Fruit fly (Drosophila melanogaster) whole organism, prepupa: Measurements from ENCODE around the gene Qsox2.

Source experiments
- Sox102F ChIP-seq: fragments of 200-800 bp; sonication (Bioruptor generic); optimal IDR thresholded peaks from 2 replicates; lab custom pipeline; 2016; ENCODE audit warnings: missing biosample characterization, mild to moderate bottlenecking, missing genetic modification characterization
- spab ChIP-seq: fragments of 200-800 bp; sonication (Bioruptor generic); optimal IDR thresholded peaks from 2 replicates; lab custom pipeline; 2017; ENCODE audit warnings: missing biosample characterization, mild to moderate bottlenecking, missing genetic modification characterization, missing genetic modification reagents

DNA sequence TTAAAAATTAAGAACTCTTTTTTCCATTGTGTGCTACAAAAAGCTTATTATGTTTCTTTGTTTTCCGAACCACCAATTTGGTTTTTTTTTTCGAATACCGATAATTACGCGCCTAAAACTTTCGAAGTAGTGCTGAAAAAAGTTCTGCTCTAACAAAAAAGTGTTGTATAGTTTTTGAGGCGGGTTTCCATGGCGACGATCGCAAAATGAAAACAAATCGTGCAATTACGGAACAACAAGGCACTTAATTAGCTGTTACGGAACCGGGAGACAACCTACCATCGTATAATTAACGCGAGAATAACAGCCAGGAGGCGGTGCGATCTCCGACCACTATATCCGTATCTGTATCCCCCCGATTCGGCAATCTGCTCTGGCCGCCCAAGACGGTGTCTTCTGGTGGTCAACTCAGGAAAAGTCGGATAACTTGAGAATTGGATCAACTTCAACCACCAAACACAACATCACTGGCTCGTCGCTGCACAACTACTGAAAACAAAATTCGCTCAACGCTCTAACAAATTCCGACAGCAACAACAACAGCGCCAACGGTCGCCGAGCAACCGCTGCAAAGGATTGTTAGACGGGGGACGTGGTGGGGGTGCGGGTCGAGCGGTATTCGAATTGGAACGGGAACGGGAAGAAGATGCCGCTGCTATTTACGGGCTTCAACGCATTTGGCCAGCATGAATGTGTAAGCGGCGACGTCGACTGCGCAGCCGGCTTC, 26.5 kb upstream of the Qsox2 start, which contains the start of the genes CG6678 and dnd:
- no peak for TF ChIP-seq spab
- TF ChIP-seq Sox102F (GFP tag; lab: Kevin White, UChicago): no peak
